Fruit fly (Drosophila melanogaster): ENCODE results near the gene CG43235.

DNA sequence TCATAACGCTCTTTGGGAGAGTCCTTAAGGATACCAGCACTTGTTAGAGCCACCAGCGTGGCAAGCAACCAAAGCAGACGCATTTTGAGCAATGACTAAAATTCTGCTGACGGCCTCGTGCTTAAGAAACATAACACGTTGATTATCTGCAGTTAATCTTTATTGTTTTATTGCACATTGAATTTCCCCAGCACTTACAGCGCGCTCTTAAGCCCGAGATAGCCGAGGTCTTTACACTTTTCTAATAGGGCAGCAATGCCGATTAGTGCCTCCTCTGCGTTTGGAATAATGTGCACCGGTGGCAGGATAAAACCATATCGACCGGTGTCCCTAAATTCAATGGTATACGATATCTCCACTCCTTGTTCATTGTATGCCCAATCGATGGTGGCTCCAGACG lies 1.9 kb upstream of the CG43235 start, which contains the start of gene CG18585:
- TF ChIP-seq Ets98B (GFP tag; IDR thresholded peaks at IDR 0.05) (no peak), CG12605 (GFP tag; IDR thresholded peaks at IDR 0.05) (no peak), CG4496 (GFP tag; IDR thresholded peaks at IDR 0.05) (no peak), CG8159 (tag; optimal IDR thresholded peaks at IDR 0.05) (no peak), CG13204 (GFP tag; optimal IDR thresholded peaks at IDR 0.05) (no peak), CG15710 (tag; optimal IDR thresholded peaks at IDR 0.05) (no peak), CG14655 (GFP tag; optimal IDR thresholded peaks at IDR 0.05) (no peak), CG34367 (tag; optimal IDR thresholded peaks at IDR 0.05) (no peak), Snoo (tag; optimal IDR thresholded peaks at IDR 0.05) (no peak), CG10348 (GFP tag; IDR thresholded peaks at IDR 0.05) (no peak), gl (tag; optimal IDR thresholded peaks at IDR 0.05) (no peak)

All from whole organism, pupa.